Worm (Caenorhabditis elegans) whole organism, L4/young adult: ENCODE data around the gene ced-6.

Experiments used
- W03F9.2 ChIP-seq: fragments of 150-350 bp; optimal IDR thresholded peaks from 2 replicates; lab custom pipeline; 2014; ENCODE audit warnings: missing biosample characterization, missing genetic modification characterization
- dao-5 ChIP-seq: sonication (generic microtip); optimal IDR thresholded peaks from 2 replicates; lab custom pipeline; 2016; ENCODE audit warnings: missing genotype, missing genetic modification characterization, moderate library complexity, missing compliant biosample characterization
- him-1 ChIP-seq: sonication (generic microtip); optimal IDR thresholded peaks from 2 replicates; lab custom pipeline; 2016; ENCODE audit warnings: missing genotype, missing genetic modification reagents, missing genetic modification characterization, missing compliant biosample characterization

DNA sequence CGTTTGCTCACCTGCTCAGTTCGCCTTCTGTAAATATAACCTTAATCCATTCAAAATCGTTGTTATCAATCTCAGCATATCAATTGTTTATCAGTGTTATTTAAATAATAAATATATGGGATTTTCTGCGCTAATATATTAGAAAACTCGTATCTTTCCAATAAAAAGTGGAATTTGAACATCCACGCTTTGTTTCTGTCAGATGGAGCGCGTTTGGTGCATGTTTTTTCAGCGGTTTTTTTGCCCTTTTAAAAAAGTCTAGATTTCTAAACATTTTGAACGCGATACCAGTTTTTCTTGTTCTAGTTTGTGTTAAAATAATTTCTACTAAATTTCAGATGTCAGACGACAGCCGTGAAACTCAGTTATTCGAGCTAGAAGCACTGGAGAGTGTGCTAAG, 8.6 kb upstream of the ced-6 start, which contains the start of gene F56D2.2:
- TF ChIP-seq him-1 (tag; lab: Kevin White, UChicago) = no peak
- no peak for TF ChIP-seq W03F9.2
- TF ChIP-seq dao-5 = no peak
